Fruit fly (Drosophila melanogaster) Kc167 (cell line): ENCODE results near the gene Capr.

Experiments
- Myc ChIP-seq: fragments of >200 bp; optimal IDR thresholded peaks from 2 replicates; lab custom pipeline; 2017; ENCODE audit warnings: missing external identifiers
- Sin3A ChIP-seq: fragments of >200 bp; optimal IDR thresholded peaks from 2 replicates; lab custom pipeline; 2018; ENCODE audit warnings: missing external identifiers

DNA sequence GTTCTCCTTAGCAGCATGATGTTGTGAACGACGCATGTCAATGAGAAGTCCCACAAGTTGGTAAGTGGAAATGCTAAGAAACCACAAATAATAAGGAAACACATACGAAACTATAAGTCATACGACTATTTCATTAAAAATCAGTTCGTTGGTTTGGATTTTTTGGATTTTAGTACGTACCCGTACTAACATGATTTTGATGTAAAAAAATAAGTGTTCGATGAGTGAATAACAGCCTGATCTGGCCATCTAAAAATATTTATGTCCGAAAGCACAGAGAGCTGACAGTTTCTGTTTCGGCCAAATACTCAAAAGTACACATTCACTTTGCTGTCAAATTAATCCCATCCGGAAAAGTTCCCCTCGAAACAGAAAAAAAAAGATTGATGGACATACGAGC lies 20.8 kb upstream of the Capr start, which contains the start of gene CG6893:
- TF ChIP-seq Sin3A (lab: Kevin White, UChicago) (no peak), Myc (lab: Kevin White, UChicago) (no peak)
